Fruit fly (Drosophila melanogaster): ENCODE measurements around the gene CG18476.

Gene CG18476

DNA sequence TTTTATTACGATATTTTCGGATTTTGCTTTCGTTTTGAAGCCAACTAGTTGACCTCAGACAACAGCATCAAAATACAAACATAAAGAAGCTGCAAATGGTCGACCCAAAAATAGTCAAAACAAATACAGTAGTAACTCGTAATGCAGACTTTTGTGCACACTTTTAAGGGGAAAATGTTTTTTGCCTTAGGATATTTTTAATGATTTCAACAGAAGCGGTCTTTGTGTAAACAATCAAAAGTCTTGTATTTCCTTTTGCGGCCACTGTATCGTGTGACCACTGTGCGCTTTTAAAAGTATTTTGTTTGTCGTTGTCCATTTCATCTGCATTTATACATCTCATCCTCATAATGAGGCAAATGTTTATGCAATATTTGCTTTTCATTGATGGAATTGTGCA lies 28.5 kb downstream of the CG18476 start (continued):
- TF ChIP-seq toy (GFP tag; IDR thresholded peaks at IDR 0.05) (peak; percentile 94), CG13424 (tag; optimal IDR thresholded peaks at IDR 0.05) (peak; percentile 96), CoRest (tag; optimal IDR thresholded peaks at IDR 0.05) (peak; percentile 96), Oaz (GFP tag; IDR thresholded peaks at IDR 0.05) (peak; percentile 97), ham (GFP tag; IDR thresholded peaks at IDR 0.05) (peak; percentile 90), hkb (optimal IDR thresholded peaks at IDR 0.05) (no peak), hkb (GFP tag; IDR thresholded peaks at IDR 0.05) (peak; percentile 97), sens (GFP tag) (peak; percentile 99), cwo (GFP tag; optimal IDR thresholded peaks at IDR 0.05) (peak; percentile 91), CG30431 (GFP tag; optimal IDR thresholded peaks at IDR 0.05) (peak; percentile 86), Spps (tag; optimal IDR thresholded peaks at IDR 0.05) (peak; percentile 40), NK7.1 (GFP tag; optimal IDR thresholded peaks at IDR 0.05) (peak; percentile 93), CG10959 (GFP tag; IDR thresholded peaks at IDR 0.05) (peak; percentile 82), Elba2 (GFP tag; optimal IDR thresholded peaks at IDR 0.05) (peak; percentile 31), fd64A (GFP tag; optimal IDR thresholded peaks at IDR 0.05) (peak; percentile 71), CG17186 (GFP tag; optimal IDR thresholded peaks at IDR 0.05) (peak; percentile 34), H2.0 (GFP tag; IDR thresholded peaks at IDR 0.05) (peak; percentile 98), stwl (tag; optimal IDR thresholded peaks at IDR 0.05) (no peak), lola (GFP tag; optimal IDR thresholded peaks at IDR 0.05) (peak in 1 of 3 experiments; percentile 58), CG13123 (GFP tag; optimal IDR thresholded peaks at IDR 0.05) (peak; percentile 91), HLH54F (GFP tag; optimal IDR thresholded peaks at IDR 0.05) (peak; percentile 97), Hr39 (optimal IDR thresholded peaks at IDR 0.05) (no peak), CG6689 (GFP tag; IDR thresholded peaks at IDR 0.05) (peak; percentile 95), kah (GFP tag; optimal IDR thresholded peaks at IDR 0.05) (peak; percentile 74), Hand (GFP tag; optimal IDR thresholded peaks at IDR 0.05) (peak; percentile 89), CG3407 (GFP tag; optimal IDR thresholded peaks at IDR 0.05) (peak; percentile 66), ci (GFP tag; IDR thresholded peaks at IDR 0.05) (peak; percentile 98), CG7556 (GFP tag; optimal IDR thresholded peaks at IDR 0.05) (peak; percentile 91), CG8089 (GFP tag; optimal IDR thresholded peaks at IDR 0.05) (peak; percentile 92), otp (GFP tag; IDR thresholded peaks at IDR 0.05) (peak; percentile 96), CG14965 (GFP tag; optimal IDR thresholded peaks at IDR 0.05; ENCODE audit: borderline replicate concordance) (peak; percentile 73), HLH3B (GFP tag; IDR thresholded peaks at IDR 0.05) (peak; percentile 97), CG4707 (GFP tag; optimal IDR thresholded peaks at IDR 0.05) (peak; percentile 82), bowl (GFP tag; IDR thresholded peaks at IDR 0.05) (peak; percentile 92), chinmo (GFP tag; IDR thresholded peaks at IDR 0.05; ENCODE audit: partially characterized antibody) (peak; percentile 54; the same call in 1 of the 4 replicates), Sox102F (GFP tag; optimal IDR thresholded peaks at IDR 0.05) (peak; percentile 97), dimm (GFP tag; IDR thresholded peaks at IDR 0.05) (peak; percentile 93), trem (tag; optimal IDR thresholded peaks at IDR 0.05) (peak; percentile 20), oc (tag; optimal IDR thresholded peaks at IDR 0.05) (peak; percentile 93), sens-2 (GFP tag; IDR thresholded peaks at IDR 0.05) (peak; percentile 88), CHES-1-like (GFP tag; optimal IDR thresholded peaks at IDR 0.05) (peak; percentile 98), CG12769 (tag; optimal IDR thresholded peaks at IDR 0.05) (peak; percentile 98), CG10462 (GFP tag; optimal IDR thresholded peaks at IDR 0.05) (peak; percentile 89), ac (GFP tag; optimal IDR thresholded peaks at IDR 0.05) (peak; percentile 14), mirr (GFP tag; optimal IDR thresholded peaks at IDR 0.05) (peak; percentile 98), Nf-YB (GFP tag; optimal IDR thresholded peaks at IDR 0.05) (peak; percentile 71), CG4820 (GFP tag; optimal IDR thresholded peaks at IDR 0.05) (peak; percentile 93), h (optimal IDR thresholded peaks at IDR 0.05) (no peak), emc (GFP tag; optimal IDR thresholded peaks at IDR 0.05) (peak; percentile 94), shn (GFP tag; optimal IDR thresholded peaks at IDR 0.05) (peak; percentile 92), luna (GFP tag; optimal IDR thresholded peaks at IDR 0.05) (peak; percentile 97), Awh (GFP tag; IDR thresholded peaks at IDR 0.05) (peak; percentile 97)
